Worm (Caenorhabditis elegans) whole organism, young adult: Measurements from ENCODE around the gene Y45F3A.5.

Experiments
- B0019.2 ChIP-seq: fragments of 200-800 bp; sonication (Bioruptor generic); conservative IDR thresholded peaks from 2 replicates; pipeline ENCODE4 v1.3.6; 2022; ENCODE audit warnings: missing genetic modification reagents, missing genetic modification characterization, missing compliant biosample characterization
- B0035.1 ChIP-seq: sonication (generic microtip); optimal IDR thresholded peaks from 2 replicates; lab custom pipeline; 2016; ENCODE audit warnings: missing genetic modification characterization, mild to moderate bottlenecking, missing compliant biosample characterization, missing genotype, missing genetic modification reagents
- B0336.3 ChIP-seq: fragments of 200-800 bp; sonication (Bioruptor generic); IDR thresholded peaks from 2 replicates; pipeline ENCODE4 v1.3.6; 2022; ENCODE audit warnings: missing genetic modification characterization, missing compliant biosample characterization
- D2030.7 ChIP-seq: fragments of 200-800 bp; sonication (Bioruptor generic); IDR thresholded peaks from 2 replicates; pipeline ENCODE4 v1.3.6; 2022; ENCODE audit warnings: missing genetic modification reagents, missing genetic modification characterization, missing compliant biosample characterization
- F22D6.2 ChIP-seq: sonication (generic microtip); optimal IDR thresholded peaks from 2 replicates; lab custom pipeline; 2016; ENCODE audit warnings: mild to moderate bottlenecking, missing genetic modification characterization, missing compliant biosample characterization
- F23B12.7 ChIP-seq: sonication (generic microtip); optimal IDR thresholded peaks from 2 replicates; lab custom pipeline; 2017; ENCODE audit warnings: missing genetic modification characterization, mild to moderate bottlenecking, missing compliant biosample characterization, antibody characterized with exemption, moderate library complexity; ENCODE audit not compliant: insufficient read depth
- F33H1.4 ChIP-seq: fragments of 200-800 bp; sonication (Bioruptor generic); IDR thresholded peaks from 2 replicates; pipeline ENCODE4 v1.3.6; 2022; ENCODE audit warnings: missing genetic modification reagents, missing genetic modification characterization, missing compliant biosample characterization
- F49E8.2 ChIP-seq: sonication (generic microtip); optimal IDR thresholded peaks from 3 replicates; lab custom pipeline; 2017; ENCODE audit warnings: missing genetic modification characterization, mild to moderate bottlenecking, missing compliant biosample characterization, antibody characterized with exemption, moderate library complexity; ENCODE audit not compliant: insufficient read depth
- F55B11.4 ChIP-seq: sonication (generic microtip); optimal IDR thresholded peaks from 2 replicates; lab custom pipeline; 2016; ENCODE audit warnings: missing compliant biosample characterization, missing genetic modification characterization, borderline replicate concordance; ENCODE audit not compliant: insufficient read depth
- K12H6.12 ChIP-seq: fragments of 200-800 bp; sonication (Bioruptor generic); optimal IDR thresholded peaks from 2 replicates; lab custom pipeline; 2018; ENCODE audit warnings: mild to moderate bottlenecking, missing genetic modification characterization, missing compliant biosample characterization
- Y53F4B.3 ChIP-seq: fragments of 200-800 bp; sonication (Bioruptor generic); IDR thresholded peaks from 2 replicates; pipeline ENCODE4 v1.3.6; 2022; ENCODE audit warnings: missing genetic modification reagents, missing genetic modification characterization, missing compliant biosample characterization
- Y53G8AR.9 ChIP-seq: fragments of 200-800 bp; sonication (Bioruptor generic); conservative IDR thresholded peaks from 2 replicates; pipeline ENCODE4 v1.3.6; 2022; ENCODE audit warnings: missing genetic modification reagents, missing genetic modification characterization, missing compliant biosample characterization
- ZK185.1 ChIP-seq: sonication (generic microtip); optimal IDR thresholded peaks from 2 replicates; lab custom pipeline; 2016; ENCODE audit warnings: mild to moderate bottlenecking, missing genetic modification characterization, missing compliant biosample characterization; ENCODE audit not compliant: poor library complexity, severe bottlenecking
- attf-5 ChIP-seq: fragments of 200-800 bp; sonication (Bioruptor generic); optimal IDR thresholded peaks from 2 replicates; lab custom pipeline; 2018; ENCODE audit warnings: mild to moderate bottlenecking, missing genetic modification characterization, missing compliant biosample characterization
- bed-1 ChIP-seq: fragments of 200-800 bp; sonication (Bioruptor generic); IDR thresholded peaks from 2 replicates; pipeline ENCODE4 v1.3.6; 2022; ENCODE audit warnings: missing genetic modification reagents, missing genetic modification characterization, missing compliant biosample characterization
- cebp-1 ChIP-seq, 2 experiments: fragments of 200-800 bp in 1 of 2; sonication (Bioruptor generic) in 1 of 2; sonication (generic microtip) in 1 of 2; IDR thresholded peaks in 1 of 2; optimal IDR thresholded peaks in 1 of 2; 2 replicates each; pipeline versions ENCODE4 v1.3.6 to Lab custom; 2017 to 2022; ENCODE audit warnings: missing compliant biosample characterization in 2 of 2, missing genetic modification characterization in 2 of 2, mild to moderate bottlenecking in 1 of 2, missing genetic modification reagents in 1 of 2, moderate library complexity in 1 of 2
- ceh-100 ChIP-seq: fragments of 200-800 bp; sonication (Bioruptor generic); IDR thresholded peaks from 2 replicates; pipeline ENCODE4 v1.3.6; 2022; ENCODE audit warnings: missing genetic modification reagents, missing genetic modification characterization, missing compliant biosample characterization
- ceh-79 ChIP-seq: sonication (generic microtip); optimal IDR thresholded peaks from 2 replicates; lab custom pipeline; 2017; ENCODE audit warnings: mild to moderate bottlenecking, missing genetic modification characterization, missing compliant biosample characterization
- chd-7 ChIP-seq: sonication (generic microtip); optimal IDR thresholded peaks from 2 replicates; lab custom pipeline; 2016; ENCODE audit warnings: mild to moderate bottlenecking, missing genetic modification characterization, moderate library complexity, missing compliant biosample characterization
- efl-1 ChIP-seq: fragments of 150-350 bp; optimal IDR thresholded peaks from 2 replicates; lab custom pipeline; 2014; ENCODE audit warnings: missing biosample characterization, missing genetic modification reagents, missing genetic modification characterization
- fkh-3 ChIP-seq: sonication (generic microtip); optimal IDR thresholded peaks from 2 replicates; lab custom pipeline; 2016; ENCODE audit warnings: mild to moderate bottlenecking, missing genetic modification characterization, missing compliant biosample characterization
- hmg-1.2 ChIP-seq: fragments of 200-800 bp; sonication (Bioruptor generic); IDR thresholded peaks from 2 replicates; pipeline ENCODE4 v1.3.6; 2022; ENCODE audit warnings: missing genetic modification reagents, missing genetic modification characterization, missing compliant biosample characterization
- hsf-1 ChIP-seq: fragments of 200-800 bp; sonication (Bioruptor generic); IDR thresholded peaks from 2 replicates; pipeline ENCODE4 v1.3.6; 2022; ENCODE audit warnings: missing genetic modification reagents, missing genetic modification characterization, missing compliant biosample characterization
- lin-54 ChIP-seq: fragments of 200-800 bp; sonication (Bioruptor generic); optimal IDR thresholded peaks from 2 replicates; lab custom pipeline; 2018; ENCODE audit warnings: mild to moderate bottlenecking, missing genetic modification characterization, missing compliant biosample characterization
- lsl-1 ChIP-seq: fragments of 200-800 bp; sonication (Bioruptor generic); optimal IDR thresholded peaks from 2 replicates; lab custom pipeline; 2018; ENCODE audit warnings: mild to moderate bottlenecking, missing genetic modification characterization, moderate library complexity, missing compliant biosample characterization
- madf-6 ChIP-seq: fragments of 200-800 bp; sonication (Bioruptor generic); IDR thresholded peaks from 2 replicates; pipeline ENCODE4 v1.3.6; 2022; ENCODE audit warnings: missing genetic modification reagents, missing genetic modification characterization, missing compliant biosample characterization
- madf-8 ChIP-seq: fragments of 200-800 bp; sonication (Bioruptor generic); conservative IDR thresholded peaks from 2 replicates; pipeline ENCODE4 v1.3.6; 2022; ENCODE audit warnings: missing genetic modification reagents, missing genetic modification characterization, missing compliant biosample characterization
- mcd-1 ChIP-seq: fragments of 200-800 bp; sonication (Bioruptor generic); IDR thresholded peaks from 2 replicates; pipeline ENCODE4 v1.3.6; 2022; ENCODE audit warnings: missing genetic modification reagents, missing genetic modification characterization, missing compliant biosample characterization
- nhr-80 ChIP-seq: sonication (generic microtip); optimal IDR thresholded peaks from 2 replicates; lab custom pipeline; 2016; ENCODE audit warnings: missing genetic modification characterization, missing compliant biosample characterization
- repo-1 ChIP-seq: sonication (generic microtip); optimal IDR thresholded peaks from 2 replicates; lab custom pipeline; 2017; ENCODE audit warnings: mild to moderate bottlenecking, missing genetic modification characterization, missing compliant biosample characterization
- snpc-1.1 ChIP-seq: sonication (generic microtip); optimal IDR thresholded peaks from 2 replicates; lab custom pipeline; 2017; ENCODE audit warnings: missing genetic modification characterization, mild to moderate bottlenecking, missing compliant biosample characterization, antibody characterized with exemption, moderate library complexity, missing genotype, missing genetic modification reagents; ENCODE audit not compliant: insufficient read depth
- snpc-3.4 ChIP-seq: sonication (generic microtip); optimal IDR thresholded peaks from 2 replicates; lab custom pipeline; 2017; ENCODE audit warnings: missing genetic modification characterization, mild to moderate bottlenecking, missing compliant biosample characterization, antibody characterized with exemption, moderate library complexity, missing genotype, missing genetic modification reagents
- tbp1 ChIP-seq: fragments of 200-800 bp; sonication (Bioruptor generic); optimal IDR thresholded peaks from 2 replicates; lab custom pipeline; 2018; ENCODE audit warnings: mild to moderate bottlenecking, missing genetic modification characterization, missing compliant biosample characterization
- xnd-1 ChIP-seq: sonication (generic microtip); optimal IDR thresholded peaks from 2 replicates; lab custom pipeline; 2016; ENCODE audit warnings: missing genotype, missing genetic modification reagents, missing genetic modification characterization, missing compliant biosample characterization
- ztf-22 ChIP-seq: fragments of 200-800 bp; sonication (Bioruptor generic); optimal IDR thresholded peaks from 2 replicates; lab custom pipeline; 2018; ENCODE audit warnings: mild to moderate bottlenecking, missing genetic modification characterization, moderate library complexity, missing compliant biosample characterization
- ztf-25 ChIP-seq: fragments of 200-800 bp; sonication (Bioruptor generic); IDR thresholded peaks from 2 replicates; pipeline ENCODE4 v1.3.6; 2022; ENCODE audit warnings: missing genetic modification reagents, missing genetic modification characterization, missing compliant biosample characterization

Gene Y45F3A.5

DNA sequence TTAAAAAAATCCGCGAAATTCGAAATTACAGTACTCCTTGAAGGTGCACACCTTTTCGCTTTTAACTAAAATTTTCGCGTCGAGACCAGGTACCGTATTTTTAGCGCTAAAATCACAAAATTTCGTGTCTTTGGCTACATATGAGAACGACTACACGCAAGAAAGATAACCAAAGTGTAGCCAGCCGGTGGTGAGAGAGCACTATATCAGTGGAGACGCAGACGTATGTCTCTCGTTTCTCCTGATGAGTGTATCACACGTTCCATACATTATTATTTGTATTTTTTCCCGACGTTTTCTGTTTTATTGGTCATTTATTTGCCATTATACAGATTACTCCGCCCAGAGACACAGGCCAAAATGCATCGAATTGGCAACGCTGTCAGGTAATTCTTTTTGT is 20.2 kb downstream of the Y45F3A.5 start, which contains the start of gene acdh-11:
TSS of gene acdh-11 (plus strand) at position 333 of the 400 bp plus-strand sequence.
- peak; percentile 83 for TF ChIP-seq hmg-1.2
- no peak for TF ChIP-seq bed-1 (GFP tag; lab: Robert Waterston, UW)
- TF ChIP-seq nhr-80 (tag; lab: Kevin White, UChicago), result peak; percentile 44

DNA sequence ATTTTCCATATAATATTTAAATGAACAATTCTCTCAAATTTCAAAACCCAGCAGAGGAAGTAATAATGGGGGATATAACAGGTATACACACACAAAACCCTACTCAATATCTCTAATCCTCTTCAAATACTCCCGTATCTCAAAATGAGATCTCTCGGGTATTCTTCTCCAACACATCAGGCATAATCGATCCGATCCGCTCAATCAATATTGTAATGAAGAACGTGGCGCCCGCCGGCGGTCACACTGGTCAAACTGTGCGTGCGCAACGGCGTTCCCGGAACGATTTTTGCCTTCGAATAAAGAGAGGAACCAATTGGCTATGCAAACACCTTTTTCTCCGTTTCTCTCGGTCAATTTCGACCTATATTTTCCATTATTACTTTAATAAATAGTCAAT is 23.6 kb downstream of the Y45F3A.5 start:
- no peak for TF ChIP-seq madf-8 (GFP tag; lab: Robert Waterston, UW)
- TF ChIP-seq B0336.3, result no peak
- TF ChIP-seq B0019.2 (GFP tag; lab: Robert Waterston, UW), result no peak
- TF ChIP-seq ztf-22 (GFP tag; lab: Kevin White, UChicago), result no peak
- TF ChIP-seq B0035.1, result no peak
- TF ChIP-seq, all 124 proteins: peak for 0

DNA sequence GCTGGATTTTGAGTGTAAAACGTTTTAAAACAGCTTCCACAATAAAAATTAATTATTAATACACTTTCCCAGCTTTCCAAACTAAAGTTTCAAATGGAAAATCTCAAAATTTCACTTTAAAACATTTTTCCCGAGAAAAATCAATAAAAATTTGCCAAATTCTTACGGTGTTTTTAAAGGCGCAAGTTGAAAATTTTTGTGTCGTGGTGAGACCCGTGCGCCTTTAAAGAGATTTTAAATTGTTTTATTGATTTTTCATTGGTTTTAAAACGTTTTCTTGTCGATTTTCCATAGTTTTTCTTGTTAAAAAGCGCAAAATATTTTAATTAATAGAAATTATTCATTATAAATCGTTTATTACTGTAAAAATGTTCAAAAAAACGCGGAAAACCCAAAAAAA is 24.2 kb downstream of the Y45F3A.5 start, which contains the start of gene Y45F3A.1:
TSS of gene Y45F3A.1 (minus strand) at position 12 of the 400 bp plus-strand sequence.
- TF ChIP-seq F33H1.4, result peak; percentile 90
- no peak for TF ChIP-seq chd-7 (tag; lab: Kevin White, UChicago)
- peak; percentile 54 for TF ChIP-seq snpc-3.4 (tag; lab: Kevin White, UChicago)
- no peak for TF ChIP-seq ztf-22 (GFP tag; lab: Kevin White, UChicago)
- TF ChIP-seq madf-8 (GFP tag; lab: Robert Waterston, UW), result peak; percentile 69
- TF ChIP-seq lin-54, result peak; percentile 58
- peak; percentile 3 for TF ChIP-seq snpc-1.1 (tag; lab: Kevin White, UChicago)
- TF ChIP-seq xnd-1 (tag; lab: Kevin White, UChicago), result peak; percentile 76
- TF ChIP-seq D2030.7 (GFP tag; lab: Robert Waterston, UW), result peak; percentile 58
- TF ChIP-seq efl-1, result peak; percentile 28
- peak; percentile 89 for TF ChIP-seq madf-6
- TF ChIP-seq K12H6.12 (tag; lab: Kevin White, UChicago), result no peak
- peak; percentile 88 for TF ChIP-seq lsl-1 (GFP tag; lab: Kevin White, UChicago)
- TF ChIP-seq F23B12.7, result peak; percentile 24
- TF ChIP-seq, all 124 proteins: peak for 11

DNA sequence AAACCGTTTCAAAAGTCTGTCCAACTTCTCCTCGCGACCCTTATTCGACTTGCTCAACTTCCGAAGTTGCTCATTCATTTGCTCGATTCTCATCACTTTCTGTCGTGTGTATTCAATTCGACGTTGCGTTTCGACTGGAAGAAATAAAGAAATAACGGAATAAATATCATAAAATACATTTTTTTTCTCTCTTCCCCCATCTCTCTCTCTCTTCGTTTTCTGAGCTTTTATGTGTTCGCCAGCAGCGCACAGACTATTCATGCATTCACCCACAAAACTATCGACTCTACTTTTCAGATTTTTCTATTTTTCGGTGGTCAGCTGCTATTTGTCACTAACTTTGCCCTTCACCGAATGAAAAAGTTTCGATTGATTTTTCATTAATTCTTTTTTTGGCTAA is 25.8 kb downstream of the Y45F3A.5 start, which contains the start of gene rab-30:
TSS of gene rab-30 (plus strand) at position 301 of the 400 bp plus-strand sequence.
- 0 out of 2 replicates have a peak, but pooled peaks have one; percentile 33 for TF ChIP-seq hsf-1 (GFP tag; lab: Robert Waterston, UW)
- TF ChIP-seq ztf-25 (GFP tag; lab: Robert Waterston, UW), result no peak

DNA sequence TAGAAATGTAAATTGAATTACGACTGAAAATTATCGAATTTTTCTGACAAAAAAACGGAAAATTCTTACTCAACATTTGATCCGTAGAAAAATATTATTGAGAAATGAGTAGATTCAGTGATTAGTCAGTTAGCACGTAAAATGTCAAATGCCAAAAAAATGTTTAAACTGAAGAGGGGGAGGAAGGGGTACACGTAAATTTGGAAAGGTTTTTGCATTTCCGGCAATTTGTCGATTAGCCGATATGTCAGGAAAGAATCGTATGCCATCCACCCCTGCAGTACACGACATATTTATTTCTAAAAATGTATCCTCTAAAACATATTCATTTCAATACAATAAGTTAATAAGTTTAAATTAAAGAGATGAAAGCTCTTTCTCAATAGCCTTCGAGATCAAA is 28.2 kb downstream of the Y45F3A.5 start, which contains the start of gene T21C12.4:
TSS of gene T21C12.4 (minus strand) at position 101 of the 400 bp plus-strand sequence.
- no peak for TF ChIP-seq attf-5 (GFP tag; lab: Kevin White, UChicago)
- no peak for TF ChIP-seq ceh-100 (GFP tag; lab: Robert Waterston, UW)
- TF ChIP-seq tbp1 (GFP tag; lab: Kevin White, UChicago), result no peak
- TF ChIP-seq F49E8.2 (tag; lab: Kevin White, UChicago), result no peak
- TF ChIP-seq, all 124 proteins: peak for 0

DNA sequence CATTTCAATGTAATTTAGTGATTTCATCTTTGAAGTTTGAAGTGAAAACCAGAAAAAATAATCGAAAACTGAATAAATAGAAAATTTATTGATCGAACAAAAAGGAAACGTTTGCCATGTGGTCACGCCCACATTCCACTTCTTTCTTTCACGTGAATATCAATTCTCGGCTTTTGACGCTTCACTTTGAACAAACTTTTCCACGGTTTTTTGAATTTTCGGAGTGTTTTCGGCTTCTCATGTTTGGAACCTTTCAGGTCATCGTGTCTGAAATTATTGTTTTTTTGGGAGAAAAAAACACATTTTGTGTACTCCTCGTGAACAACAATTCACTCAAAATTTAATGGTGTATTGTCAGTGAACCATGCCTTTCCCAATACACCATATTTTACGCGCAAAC is 33.2 kb downstream of the Y45F3A.5 start, which contains the start of gene T21C12.8:
TSS of gene T21C12.8 (minus strand) at position 101 of the 400 bp plus-strand sequence.
- TF ChIP-seq repo-1 (tag; lab: Kevin White, UChicago) (no peak), mcd-1 (GFP tag; lab: Robert Waterston, UW) (no peak), F55B11.4 (no peak), xnd-1 (tag; lab: Kevin White, UChicago) (no peak), madf-8 (GFP tag; lab: Robert Waterston, UW) (no peak), ZK185.1 (tag; lab: Kevin White, UChicago) (no peak), Y53G8AR.9 (GFP tag; lab: Robert Waterston, UW) (no peak), ztf-25 (GFP tag; lab: Robert Waterston, UW) (no peak), hmg-1.2 (no peak), cebp-1 (GFP tag; IDR thresholded peaks at IDR 0.05; lab: Robert Waterston, UW) (no peak), cebp-1 (tag; optimal IDR thresholded peaks at IDR 0.05; lab: Kevin White, UChicago) (no peak), F22D6.2 (no peak), Y53F4B.3 (no peak), fkh-3 (no peak), ceh-79 (tag; lab: Kevin White, UChicago) (no peak)
- TF ChIP-seq, all 124 proteins: peak for 0
